Worm (Caenorhabditis elegans) whole organism, young adult: ENCODE measurements around the gene F11E6.8.

Source experiments
- B0035.1 ChIP-seq: sonication (generic microtip); optimal IDR thresholded peaks from 2 replicates; lab custom pipeline; 2016; ENCODE audit warnings: missing genetic modification characterization, mild to moderate bottlenecking, missing compliant biosample characterization, missing genotype, missing genetic modification reagents
- F23B12.7 ChIP-seq: sonication (generic microtip); optimal IDR thresholded peaks from 2 replicates; lab custom pipeline; 2017; ENCODE audit warnings: missing genetic modification characterization, mild to moderate bottlenecking, missing compliant biosample characterization, antibody characterized with exemption, moderate library complexity; ENCODE audit not compliant: insufficient read depth
- F57C9.4 ChIP-seq: sonication (generic microtip); optimal IDR thresholded peaks from 2 replicates; lab custom pipeline; 2017; ENCODE audit warnings: mild to moderate bottlenecking, missing genetic modification characterization, missing compliant biosample characterization
- ama-1 ChIP-seq, 3 experiments: fragments of 150-350 bp in 1 of 3; sonication (generic microtip) in 2 of 3; optimal IDR thresholded peaks; 2 replicates each; lab custom pipeline; 2014 to 2018; ENCODE audit warnings: missing biosample characterization in 2 of 3, missing genetic modification characterization in 2 of 3, missing genetic modification reagents in 2 of 3
- attf-6 ChIP-seq: fragments of 200-800 bp; sonication (Bioruptor generic); IDR thresholded peaks from 2 replicates; pipeline ENCODE4 v1.3.6; 2022; ENCODE audit warnings: missing genetic modification reagents, missing genetic modification characterization, missing compliant biosample characterization
- dpl-1 ChIP-seq: fragments of 150-350 bp; optimal IDR thresholded peaks from 2 replicates; lab custom pipeline; 2014; ENCODE audit warnings: missing biosample characterization, missing genetic modification reagents, missing genetic modification characterization
- gei-17 ChIP-seq: fragments of 200-800 bp; sonication (Bioruptor generic); optimal IDR thresholded peaks from 2 replicates; lab custom pipeline; 2018; ENCODE audit warnings: mild to moderate bottlenecking, missing genetic modification characterization, missing compliant biosample characterization

ce11 chrIV:17431287-17431686, 19.1 kb downstream of the F11E6.8 start, which contains the start of gene lact-6:
- TF ChIP-seq ama-1 (optimal IDR thresholded peaks at IDR 0.05; lab: Kevin White, UChicago) (no peak), ama-1 (GFP tag; optimal IDR thresholded peaks at IDR 0.05; lab: Kevin White, UChicago) (no peak), dpl-1 (GFP tag; lab: Kevin White, UChicago) (no peak), B0035.1 (tag; lab: Kevin White, UChicago) (no peak), attf-6 (GFP tag; lab: Robert Waterston, UW) (no peak), gei-17 (GFP tag; lab: Kevin White, UChicago) (no peak), F23B12.7 (tag; lab: Kevin White, UChicago) (no peak), F57C9.4 (tag; lab: Kevin White, UChicago) (no peak)
